Fruit fly (Drosophila melanogaster): ENCODE data around the gene CG18417.

Gene CG18417

DNA sequence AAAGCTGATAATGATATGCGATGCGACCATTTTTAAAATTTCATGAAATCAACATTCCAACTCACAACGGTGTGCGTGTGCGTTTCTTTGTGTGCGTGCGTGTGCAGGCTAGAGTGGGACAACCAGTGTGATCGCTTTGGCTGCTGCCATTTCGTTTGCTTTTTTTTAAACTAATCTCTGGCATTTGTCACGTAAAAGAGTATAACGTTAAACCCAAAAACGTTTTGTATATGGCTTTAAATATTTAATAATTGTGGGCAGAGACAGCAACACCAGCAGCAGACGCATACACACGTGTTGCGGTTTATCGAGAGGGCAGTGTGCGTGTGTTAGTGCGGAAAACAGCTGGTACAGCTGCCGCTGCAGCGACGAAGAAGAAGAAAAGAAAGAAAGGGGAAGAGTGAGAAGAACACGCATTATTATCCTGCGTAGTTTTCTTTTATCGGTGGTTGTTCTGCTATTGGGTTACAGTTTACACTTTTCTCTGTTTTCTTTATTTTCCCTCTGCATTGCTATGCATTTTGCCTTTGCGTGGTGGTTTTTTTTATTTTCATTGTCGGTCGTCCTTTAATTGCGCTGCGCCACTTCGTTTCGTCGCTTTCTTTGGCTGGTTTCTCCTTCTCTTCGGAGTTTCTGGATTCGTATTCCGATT, 29.5 kb upstream of the CG18417 start (continued):
- no peak for TF ChIP-seq CG9727 (GFP tag; optimal IDR thresholded peaks at IDR 0.05)
- TF ChIP-seq tll (GFP tag; optimal IDR thresholded peaks at IDR 0.05), result peak in 1 of 2 experiments; percentile 30
- peak; percentile 71 for TF ChIP-seq psq (GFP tag; optimal IDR thresholded peaks at IDR 0.05)
- no peak for TF ChIP-seq en (GFP tag; optimal IDR thresholded peaks at IDR 0.05)
- peak; percentile 49 for TF ChIP-seq MESR4 (GFP tag; optimal IDR thresholded peaks at IDR 0.05)
- no peak for TF ChIP-seq CG14014 (GFP tag; IDR thresholded peaks at IDR 0.05)
- peak; percentile 87 for TF ChIP-seq CG2199 (GFP tag; IDR thresholded peaks at IDR 0.05)
- TF ChIP-seq sd (tag; optimal IDR thresholded peaks at IDR 0.05), result peak; percentile 99
- TF ChIP-seq twi (tag; optimal IDR thresholded peaks at IDR 0.05), result peak; percentile 71
- no peak for TF ChIP-seq H2.0 (GFP tag; IDR thresholded peaks at IDR 0.05)
- TF ChIP-seq pros (GFP tag; optimal IDR thresholded peaks at IDR 0.05), result peak; percentile 98
- no peak for TF ChIP-seq CG31365 (tag; optimal IDR thresholded peaks at IDR 0.05)
- TF ChIP-seq disco-r (GFP tag; optimal IDR thresholded peaks at IDR 0.05), result no peak
- peak; percentile 87 for TF ChIP-seq chinmo (GFP tag; IDR thresholded peaks at IDR 0.05; ENCODE audit: partially characterized antibody)
- TF ChIP-seq CG8924 (tag; optimal IDR thresholded peaks at IDR 0.05), result peak; percentile 56
- TF ChIP-seq Hmx (GFP tag; optimal IDR thresholded peaks at IDR 0.05), result no peak
- no peak for TF ChIP-seq HLH3B (GFP tag; IDR thresholded peaks at IDR 0.05)
- TF ChIP-seq seq (GFP tag; IDR thresholded peaks at IDR 0.05), result no peak
- TF ChIP-seq CG3407 (GFP tag; optimal IDR thresholded peaks at IDR 0.05), result no peak
- peak; percentile 80 for TF ChIP-seq CG4617 (GFP tag; optimal IDR thresholded peaks at IDR 0.05; ENCODE audit: borderline replicate concordance)
- TF ChIP-seq CG10321 (GFP tag; IDR thresholded peaks at IDR 0.05), result peak; percentile 96
- TF ChIP-seq ems (GFP tag; optimal IDR thresholded peaks at IDR 0.05), result no peak
- 0 out of 2 replicates have a peak, but pooled peaks have one; percentile 24 for TF ChIP-seq ato (GFP tag; IDR thresholded peaks at IDR 0.05; ENCODE audit: partially characterized antibody)
- TF ChIP-seq ken (GFP tag; IDR thresholded peaks at IDR 0.05), result no peak
- peak; percentile 9 for TF ChIP-seq Sin3A (optimal IDR thresholded peaks at IDR 0.05)
- TF ChIP-seq Ssrp (tag; optimal IDR thresholded peaks at IDR 0.05), result no peak
- no peak for TF ChIP-seq otp (GFP tag; IDR thresholded peaks at IDR 0.05)
- no peak for TF ChIP-seq NC2α (GFP tag; optimal IDR thresholded peaks at IDR 0.05)
- peak; percentile 58 for TF ChIP-seq CG1832 (GFP tag; optimal IDR thresholded peaks at IDR 0.05)
- peak; percentile 22 for TF ChIP-seq CG7987 (GFP tag; optimal IDR thresholded peaks at IDR 0.05)
- no peak for TF ChIP-seq CG10431 (GFP tag; optimal IDR thresholded peaks at IDR 0.05)
- TF ChIP-seq dm (GFP tag; optimal IDR thresholded peaks at IDR 0.05), result peak; percentile 81
- peak; percentile 26 for TF ChIP-seq CG1603 (tag; optimal IDR thresholded peaks at IDR 0.05)
- TF ChIP-seq Hr78 (GFP tag; optimal IDR thresholded peaks at IDR 0.05), result no peak
- TF ChIP-seq Max (GFP tag; optimal IDR thresholded peaks at IDR 0.05), result peak; percentile 17
- no peak for TF ChIP-seq Bdp1 (GFP tag; optimal IDR thresholded peaks at IDR 0.05)
- TF ChIP-seq pb (GFP tag; optimal IDR thresholded peaks at IDR 0.05), result no peak
- TF ChIP-seq Kr (GFP tag; optimal IDR thresholded peaks at IDR 0.05), result peak; percentile 47
- TF ChIP-seq Opbp (GFP tag; IDR thresholded peaks at IDR 0.05; ENCODE audit: partially characterized antibody), result 0 out of 3 replicates have a peak, but pooled peaks have one; percentile 4
- TF ChIP-seq dati (GFP tag; IDR thresholded peaks at IDR 0.05), result no peak
- TF ChIP-seq CG32767 (GFP tag; IDR thresholded peaks at IDR 0.05), result 0 out of 2 replicates have a peak, but pooled peaks have one; percentile 16
- no peak for TF ChIP-seq cas (GFP tag; IDR thresholded peaks at IDR 0.05)
- no peak for TF ChIP-seq Side (GFP tag; optimal IDR thresholded peaks at IDR 0.05)
- no peak for TF ChIP-seq CG6254 (GFP tag; optimal IDR thresholded peaks at IDR 0.05)
- no peak for TF ChIP-seq sna (GFP tag; IDR thresholded peaks at IDR 0.05; ENCODE audit: partially characterized antibody)
- no peak for TF ChIP-seq CG10366 (GFP tag; IDR thresholded peaks at IDR 0.05)
- no peak for TF ChIP-seq HLH54F (GFP tag; optimal IDR thresholded peaks at IDR 0.05)
- TF ChIP-seq CG17829 (tag; optimal IDR thresholded peaks at IDR 0.05), result peak; percentile 19
- peak; percentile 31 for TF ChIP-seq CG2116 (GFP tag; optimal IDR thresholded peaks at IDR 0.05)
- TF ChIP-seq CG14965 (GFP tag; optimal IDR thresholded peaks at IDR 0.05; ENCODE audit: borderline replicate concordance), result no peak

All from whole organism, embryonic.